Fruit fly (Drosophila melanogaster) whole organism, embryonic: Measurements from ENCODE around the gene drongo.
A peak's percentile ranks its signal among the peaks of the same experiment; 100 is the strongest.

ENCODE experiments used
- ATbp ChIP-seq: fragments of 200-800 bp; sonication (Bioruptor generic); optimal IDR thresholded peaks from 2 replicates; lab custom pipeline; 2017; ENCODE audit warnings: missing biosample characterization, mild to moderate bottlenecking, missing genetic modification characterization, missing genetic modification reagents
- Asciz ChIP-seq: fragments of 200-800 bp; sonication (Bioruptor generic); optimal IDR thresholded peaks from 2 replicates; lab custom pipeline; 2017; ENCODE audit warnings: missing biosample characterization, mild to moderate bottlenecking, missing genetic modification characterization, missing genetic modification reagents
- CG10321 ChIP-seq: fragments of 200-800 bp; sonication (Bioruptor generic); IDR thresholded peaks from 2 replicates; pipeline ENCODE4 v1.3.6; 2022; ENCODE audit warnings: missing biosample characterization, missing genetic modification characterization
- CG11696 ChIP-seq: fragments of 200-800 bp; sonication (Bioruptor generic); IDR thresholded peaks from 2 replicates; pipeline ENCODE4 v1.3.6; 2022; ENCODE audit warnings: missing biosample characterization, missing genetic modification characterization
- CG12769 ChIP-seq: fragments of 200-800 bp; sonication (Bioruptor generic); optimal IDR thresholded peaks from 2 replicates; lab custom pipeline; 2019; ENCODE audit warnings: missing biosample characterization, mild to moderate bottlenecking, missing genetic modification characterization, moderate library complexity
- CG15514 ChIP-seq: fragments of 200-800 bp; sonication (Bioruptor generic); optimal IDR thresholded peaks from 3 replicates; lab custom pipeline; 2017; ENCODE audit warnings: missing biosample characterization, missing genetic modification characterization, mild to moderate bottlenecking, moderate library complexity, missing genetic modification reagents
- CG15696 ChIP-seq: fragments of 200-800 bp; sonication (Bioruptor generic); optimal IDR thresholded peaks from 2 replicates; lab custom pipeline; 2019; ENCODE audit warnings: missing biosample characterization, mild to moderate bottlenecking, missing genetic modification characterization, moderate library complexity
- CG16779 ChIP-seq: fragments of 200-800 bp; sonication (Bioruptor generic); IDR thresholded peaks from 2 replicates; pipeline ENCODE4 v1.3.6; 2022; ENCODE audit warnings: missing biosample characterization, missing genetic modification characterization
- CG16815 ChIP-seq: fragments of 200-800 bp; sonication (Bioruptor generic); optimal IDR thresholded peaks from 3 replicates; lab custom pipeline; 2017; ENCODE audit warnings: missing biosample characterization, mild to moderate bottlenecking, missing genetic modification characterization
- CG2116 ChIP-seq: fragments of 200-800 bp; sonication (Bioruptor generic); optimal IDR thresholded peaks from 3 replicates; lab custom pipeline; 2018; ENCODE audit warnings: missing biosample characterization, mild to moderate bottlenecking, missing genetic modification characterization
- CG2120 ChIP-seq: fragments of 200-800 bp; sonication (Bioruptor generic); optimal IDR thresholded peaks from 3 replicates; lab custom pipeline; 2016; ENCODE audit warnings: missing biosample characterization, missing genetic modification characterization
- CG33557 ChIP-seq: fragments of 200-800 bp; sonication (Bioruptor generic); optimal IDR thresholded peaks from 2 replicates; lab custom pipeline; 2019; ENCODE audit warnings: missing biosample characterization, mild to moderate bottlenecking, missing genetic modification characterization, moderate library complexity
- CG34422 ChIP-seq: fragments of 200-800 bp; sonication (Bioruptor generic); IDR thresholded peaks from 3 replicates; pipeline ENCODE4 v1.3.6; 2022; ENCODE audit warnings: missing biosample characterization, missing genetic modification characterization
- CG4854 ChIP-seq: fragments of 200-800 bp; sonication (Bioruptor generic); optimal IDR thresholded peaks from 2 replicates; lab custom pipeline; 2016; ENCODE audit warnings: missing biosample characterization, missing genetic modification characterization, inconsistent platforms
- CG6683 ChIP-seq: fragments of 200-800 bp; sonication (Bioruptor generic); optimal IDR thresholded peaks from 2 replicates; lab custom pipeline; 2017; ENCODE audit warnings: missing biosample characterization, mild to moderate bottlenecking, missing genetic modification characterization, missing genetic modification reagents
- CG6791 ChIP-seq: fragments of 200-800 bp; sonication (Bioruptor generic); IDR thresholded peaks from 3 replicates; pipeline ENCODE4 v1.3.6; 2022; ENCODE audit warnings: missing biosample characterization, missing genetic modification characterization; ENCODE audit not compliant: partially characterized antibody
- CG7987 ChIP-seq: fragments of 200-800 bp; sonication (Bioruptor generic); optimal IDR thresholded peaks from 2 replicates; lab custom pipeline; 2018; ENCODE audit warnings: missing biosample characterization, mild to moderate bottlenecking, missing genetic modification characterization, moderate library complexity
- CG9817 ChIP-seq: fragments of 200-800 bp; sonication (Bioruptor generic); optimal IDR thresholded peaks from 2 replicates; lab custom pipeline; 2018; ENCODE audit warnings: missing biosample characterization, mild to moderate bottlenecking, missing genetic modification characterization, moderate library complexity
- Camta ChIP-seq: fragments of 200-800 bp; sonication (Bioruptor generic); optimal IDR thresholded peaks from 2 replicates; lab custom pipeline; 2016; ENCODE audit warnings: missing biosample characterization, missing genetic modification characterization
- E2f2 ChIP-seq: fragments of 200-800 bp; sonication (Bioruptor generic); IDR thresholded peaks from 2 replicates; pipeline ENCODE4 v1.3.6; 2022; ENCODE audit warnings: missing biosample characterization, missing genetic modification characterization
- Mad ChIP-seq: fragments of 200-800 bp; sonication (Bioruptor generic); optimal IDR thresholded peaks from 2 replicates; lab custom pipeline; 2016; ENCODE audit warnings: missing biosample characterization, missing genetic modification characterization
- NK7.1 ChIP-seq: fragments of 200-800 bp; sonication (Bioruptor generic); optimal IDR thresholded peaks from 3 replicates; lab custom pipeline; 2016; ENCODE audit warnings: missing biosample characterization, missing genetic modification characterization
- Nf-YC ChIP-seq: fragments of 200-800 bp; optimal IDR thresholded peaks from 3 replicates; lab custom pipeline; 2019; ENCODE audit warnings: missing biosample characterization, mild to moderate bottlenecking, missing genetic modification characterization, moderate library complexity
- Pdp1 ChIP-seq, 2 experiments: fragments of 200-800 bp; sonication (Bioruptor generic); optimal IDR thresholded peaks; 3 replicates each; lab custom pipeline; 2016; ENCODE audit warnings: missing biosample characterization in 2 of 2, missing genetic modification characterization in 2 of 2, mild to moderate bottlenecking in 1 of 2, moderate library complexity in 1 of 2
- Side ChIP-seq: fragments of 200-800 bp; sonication (Bioruptor generic); optimal IDR thresholded peaks from 2 replicates; lab custom pipeline; 2016; ENCODE audit warnings: missing biosample characterization, missing genetic modification characterization
- Trl ChIP-seq, 3 experiments: fragments of >200 bp in 2 of 3; fragments of 200-800 bp in 1 of 3; sonication (Bioruptor generic) in 1 of 3; optimal IDR thresholded peaks; 2 replicates in 1 of 3; 3 replicates in 2 of 3; lab custom pipeline; 2016 to 2017; ENCODE audit warnings: missing biosample characterization in 1 of 3, missing genetic modification characterization in 1 of 3
- Vsx1 ChIP-seq: fragments of 200-800 bp; sonication (Bioruptor generic); optimal IDR thresholded peaks from 2 replicates; lab custom pipeline; 2017; ENCODE audit warnings: missing biosample characterization, mild to moderate bottlenecking, missing genetic modification characterization, missing genetic modification reagents
- ac ChIP-seq: fragments of 200-800 bp; sonication (Bioruptor generic); optimal IDR thresholded peaks from 3 replicates; lab custom pipeline; 2017; ENCODE audit warnings: missing biosample characterization, mild to moderate bottlenecking, missing genetic modification characterization
- ase ChIP-seq: fragments of 200-800 bp; sonication (Bioruptor generic); IDR thresholded peaks from 3 replicates; pipeline ENCODE4 v1.3.6; 2022; ENCODE audit warnings: missing biosample characterization, missing genetic modification characterization
- az2 ChIP-seq: fragments of 200-800 bp; sonication (Bioruptor generic); optimal IDR thresholded peaks from 3 replicates; lab custom pipeline; 2016; ENCODE audit warnings: missing biosample characterization, missing genetic modification characterization
- chm ChIP-seq: fragments of 200-800 bp; sonication (Bioruptor generic); IDR thresholded peaks from 2 replicates; pipeline ENCODE4 v1.3.6; 2022; ENCODE audit warnings: missing biosample characterization, missing genetic modification characterization
- ci ChIP-seq: fragments of 200-800 bp; sonication (Bioruptor generic); IDR thresholded peaks from 3 replicates; pipeline ENCODE4 v1.3.6; 2022; ENCODE audit warnings: missing biosample characterization, missing genetic modification characterization
- dimm ChIP-seq: fragments of 200-800 bp; sonication (Bioruptor generic); IDR thresholded peaks from 2 replicates; pipeline ENCODE4 v1.3.6; 2022; ENCODE audit warnings: missing biosample characterization, missing genetic modification characterization
- dpn ChIP-seq, 2 experiments: fragments of 200-800 bp; sonication (Bioruptor generic); optimal IDR thresholded peaks; 3 replicates each; lab custom pipeline; 2016; ENCODE audit warnings: missing biosample characterization in 2 of 2, missing genetic modification characterization in 2 of 2
- ewg ChIP-seq: fragments of 200-800 bp; sonication (Bioruptor generic); optimal IDR thresholded peaks from 3 replicates; lab custom pipeline; 2017; ENCODE audit warnings: mild to moderate bottlenecking, missing biosample characterization, missing genetic modification reagents, missing genetic modification characterization
- ind ChIP-seq: fragments of 200-800 bp; sonication (Bioruptor generic); optimal IDR thresholded peaks from 3 replicates; lab custom pipeline; 2016; ENCODE audit warnings: missing biosample characterization, missing genetic modification characterization
- lbe ChIP-seq: fragments of 200-800 bp; sonication (Bioruptor generic); optimal IDR thresholded peaks from 2 replicates; lab custom pipeline; 2016; ENCODE audit warnings: missing biosample characterization, mild to moderate bottlenecking, missing genetic modification characterization
- mirr ChIP-seq: fragments of 200-800 bp; sonication (Bioruptor generic); optimal IDR thresholded peaks from 3 replicates; lab custom pipeline; 2018; ENCODE audit warnings: missing biosample characterization, mild to moderate bottlenecking, missing genetic modification characterization
- nmo ChIP-seq: fragments of 200-800 bp; sonication (Bioruptor generic); optimal IDR thresholded peaks from 2 replicates; lab custom pipeline; 2018; ENCODE audit warnings: missing biosample characterization, mild to moderate bottlenecking, missing genetic modification characterization, moderate library complexity
- pho ChIP-seq: fragments of 200-800 bp; sonication (Bioruptor generic); optimal IDR thresholded peaks from 2 replicates; lab custom pipeline; 2016; ENCODE audit warnings: missing biosample characterization, missing genetic modification characterization
- pnt ChIP-seq: fragments of 200-800 bp; sonication (Bioruptor generic); optimal IDR thresholded peaks from 3 replicates; lab custom pipeline; 2016; ENCODE audit warnings: missing biosample characterization, missing genetic modification characterization
- sima ChIP-seq: fragments of 200-800 bp; sonication (Bioruptor generic); optimal IDR thresholded peaks from 2 replicates; lab custom pipeline; 2016; ENCODE audit warnings: missing biosample characterization, missing genetic modification characterization
- stc ChIP-seq: fragments of 200-800 bp; sonication (Bioruptor generic); IDR thresholded peaks from 2 replicates; pipeline ENCODE4 v1.3.6; 2022; ENCODE audit warnings: missing biosample characterization, missing genetic modification characterization
- trem ChIP-seq: fragments of 200-800 bp; optimal IDR thresholded peaks from 3 replicates; lab custom pipeline; 2019; ENCODE audit warnings: missing biosample characterization, mild to moderate bottlenecking, missing genetic modification characterization, moderate library complexity
- usp ChIP-seq: fragments of >200 bp; optimal IDR thresholded peaks from 2 replicates; lab custom pipeline; 2017; ENCODE audit warnings: missing biosample characterization, missing genetic modification characterization
- zen ChIP-seq: fragments of 200-800 bp; sonication (Bioruptor generic); optimal IDR thresholded peaks from 3 replicates; lab custom pipeline; 2018; ENCODE audit warnings: missing biosample characterization, mild to moderate bottlenecking, missing genetic modification characterization, moderate library complexity
- zfh1 ChIP-seq: fragments of 200-800 bp; sonication (Bioruptor generic); IDR thresholded peaks from 3 replicates; pipeline ENCODE4 v1.3.6; 2022; ENCODE audit warnings: missing biosample characterization, missing genetic modification characterization

drongo gene

dm6 chr2L:856001-856400 lies 5.1 kb upstream of the drongo start (continued):
- TF ChIP-seq zen (no peak), CG7987 (GFP tag; lab: Kevin White, UChicago) (peak; percentile 33), pnt (GFP tag; lab: Kevin White, UChicago) (no peak), CG2116 (GFP tag; lab: Kevin White, UChicago) (no peak), ac (GFP tag; lab: Kevin White, UChicago) (no peak), Pdp1 (GFP tag; optimal IDR thresholded peaks at IDR 0.05; lab: Kevin White, UChicago) (no peak), zfh1 (GFP tag; lab: Robert Waterston, UW) (peak; percentile 37; the same call in 1 of the 3 replicates), ind (no peak), CG10321 (GFP tag; lab: Robert Waterston, UW) (0 out of 2 replicates have a peak, but pooled peaks have one; percentile 15), sima (GFP tag; lab: Kevin White, UChicago) (no peak), CG2120 (GFP tag; lab: Kevin White, UChicago) (peak; percentile 33), CG11696 (GFP tag; lab: Robert Waterston, UW) (peak; percentile 21; the same call in 1 of the 2 replicates), CG16779 (GFP tag; lab: Robert Waterston, UW) (no peak), ewg (GFP tag; lab: Kevin White, UChicago) (no peak), CG4854 (no peak), CG6791 (GFP tag; lab: Robert Waterston, UW) (no peak), Asciz (GFP tag; lab: Kevin White, UChicago) (peak; percentile 47), dimm (no peak), E2f2 (0 out of 2 replicates have a peak, but pooled peaks have one; percentile 7), Trl (optimal IDR thresholded peaks at IDR 0.05; lab: Kevin White, UChicago) (no peak), Trl (GFP tag; optimal IDR thresholded peaks at IDR 0.05; lab: Kevin White, UChicago) (peak; percentile 6), Mad (GFP tag; lab: Kevin White, UChicago) (no peak), CG15514 (peak; percentile 52), dpn (GFP tag; optimal IDR thresholded peaks at IDR 0.05; lab: Kevin White, UChicago) (no peak), ase (GFP tag; lab: Robert Waterston, UW) (no peak), NK7.1 (GFP tag; lab: Kevin White, UChicago) (no peak), mirr (GFP tag; lab: Kevin White, UChicago) (no peak), CG34422 (GFP tag; lab: Robert Waterston, UW) (no peak), CG6683 (no peak), Side (GFP tag; lab: Kevin White, UChicago) (peak; percentile 16), ci (GFP tag; lab: Robert Waterston, UW) (no peak), trem (no peak), CG12769 (tag; lab: Kevin White, UChicago) (peak; percentile 60), Vsx1 (GFP tag; lab: Kevin White, UChicago) (no peak), CG9817 (tag; lab: Kevin White, UChicago) (no peak), usp (no peak), CG33557 (GFP tag; lab: Kevin White, UChicago) (peak; percentile 31), stc (GFP tag; lab: Robert Waterston, UW) (peak; percentile 28; the same call in 1 of the 2 replicates), az2 (no peak), pho (GFP tag; lab: Kevin White, UChicago) (no peak), CG16815 (GFP tag; lab: Kevin White, UChicago) (no peak), lbe (peak; percentile 59), nmo (GFP tag; lab: Kevin White, UChicago) (no peak), chm (peak; percentile 45; the same call in 1 of the 2 replicates), Nf-YC (tag; lab: Kevin White, UChicago) (no peak), CG15696 (tag; lab: Kevin White, UChicago) (peak; percentile 39), ATbp (peak; percentile 77), Camta (no peak)
- TF ChIP-seq, all 482 proteins: peak for 71
